Fruit fly (Drosophila melanogaster) whole organism, prepupa: ENCODE data around the gene nAChRalpha5.
A peak's percentile ranks its signal among the peaks of the same experiment; 100 is the strongest.

Experiments
- Blimp-1 ChIP-seq: fragments of 200-800 bp; sonication (Bioruptor generic); optimal IDR thresholded peaks from 3 replicates; lab custom pipeline; 2017; ENCODE audit warnings: missing biosample characterization, missing genetic modification characterization, mild to moderate bottlenecking, moderate library complexity, missing genetic modification reagents
- CG10631 ChIP-seq: fragments of 200-800 bp; sonication (Bioruptor generic); optimal IDR thresholded peaks from 2 replicates; lab custom pipeline; 2016; ENCODE audit warnings: missing biosample characterization, missing genetic modification characterization
- CG10669 ChIP-seq: fragments of 200-800 bp; sonication (Bioruptor generic); optimal IDR thresholded peaks from 3 replicates; lab custom pipeline; 2018; ENCODE audit warnings: missing biosample characterization, mild to moderate bottlenecking, missing genetic modification characterization, moderate library complexity
- CG11294 ChIP-seq: fragments of 200-800 bp; sonication (Bioruptor generic); IDR thresholded peaks from 2 replicates; pipeline ENCODE4 v1.3.6; 2022; ENCODE audit warnings: missing biosample characterization, missing genetic modification characterization
- CG11762 ChIP-seq: fragments of 200-800 bp; sonication (Bioruptor generic); optimal IDR thresholded peaks from 3 replicates; lab custom pipeline; 2016; ENCODE audit warnings: missing biosample characterization, missing genetic modification characterization; ENCODE audit not compliant: insufficient read depth
- CG11902 ChIP-seq: fragments of 200-800 bp; sonication (Bioruptor generic); optimal IDR thresholded peaks from 3 replicates; lab custom pipeline; 2016; ENCODE audit warnings: missing biosample characterization, missing genetic modification characterization
- CG15336 ChIP-seq: fragments of 200-800 bp; sonication (Bioruptor generic); IDR thresholded peaks from 2 replicates; pipeline ENCODE4 v1.3.6; 2022; ENCODE audit warnings: missing biosample characterization, missing genetic modification characterization
- CG1621 ChIP-seq: fragments of 200-800 bp; sonication (Bioruptor generic); optimal IDR thresholded peaks from 3 replicates; lab custom pipeline; 2018; ENCODE audit warnings: missing biosample characterization, mild to moderate bottlenecking, missing genetic modification characterization
- CG16779 ChIP-seq: fragments of 200-800 bp; sonication (Bioruptor generic); optimal IDR thresholded peaks from 3 replicates; lab custom pipeline; 2017; ENCODE audit warnings: missing biosample characterization, mild to moderate bottlenecking, missing genetic modification characterization
- CG3032 ChIP-seq: fragments of 200-800 bp; optimal IDR thresholded peaks from 2 replicates; lab custom pipeline; 2019; ENCODE audit warnings: missing biosample characterization, mild to moderate bottlenecking, missing genetic modification characterization, moderate library complexity
- CG31627 ChIP-seq: fragments of 200-800 bp; sonication (Bioruptor generic); optimal IDR thresholded peaks from 3 replicates; lab custom pipeline; 2016; ENCODE audit warnings: missing biosample characterization, missing genetic modification characterization
- CG3919 ChIP-seq: fragments of 200-800 bp; sonication (Bioruptor generic); optimal IDR thresholded peaks from 3 replicates; lab custom pipeline; 2016; ENCODE audit warnings: missing biosample characterization, missing genetic modification characterization
- CG4318 ChIP-seq: fragments of 200-800 bp; sonication (Bioruptor generic); optimal IDR thresholded peaks from 3 replicates; lab custom pipeline; 2017; ENCODE audit warnings: missing biosample characterization, mild to moderate bottlenecking, missing genetic modification characterization
- CG6276 ChIP-seq: fragments of 200-800 bp; sonication (Bioruptor generic); optimal IDR thresholded peaks from 2 replicates; lab custom pipeline; 2017; ENCODE audit warnings: missing biosample characterization, mild to moderate bottlenecking, missing genetic modification characterization
- CG6792 ChIP-seq: fragments of 200-800 bp; sonication (Bioruptor generic); optimal IDR thresholded peaks from 3 replicates; lab custom pipeline; 2016; ENCODE audit warnings: missing biosample characterization, missing genetic modification characterization
- CG6808 ChIP-seq: fragments of 200-800 bp; sonication (Bioruptor generic); optimal IDR thresholded peaks from 3 replicates; lab custom pipeline; 2017; ENCODE audit warnings: missing biosample characterization, missing genetic modification characterization, mild to moderate bottlenecking, moderate library complexity, missing genetic modification reagents
- CG6854 ChIP-seq: fragments of 200-800 bp; sonication (Bioruptor generic); optimal IDR thresholded peaks from 2 replicates; lab custom pipeline; 2017; ENCODE audit warnings: missing biosample characterization, mild to moderate bottlenecking, missing genetic modification characterization
- CG7368 ChIP-seq: fragments of 200-800 bp; sonication (Bioruptor generic); optimal IDR thresholded peaks from 3 replicates; lab custom pipeline; 2016; ENCODE audit warnings: missing biosample characterization, missing genetic modification characterization
- CG8119 ChIP-seq: fragments of 200-800 bp; sonication (Bioruptor generic); IDR thresholded peaks from 3 replicates; pipeline ENCODE4 v1.3.6; 2022; ENCODE audit warnings: missing biosample characterization, missing genetic modification characterization
- CG8319 ChIP-seq: fragments of 200-800 bp; sonication (Bioruptor generic); optimal IDR thresholded peaks from 3 replicates; lab custom pipeline; 2016; ENCODE audit warnings: missing biosample characterization, missing genetic modification characterization
- CG8632 ChIP-seq: fragments of 200-800 bp; sonication (Bioruptor generic); optimal IDR thresholded peaks from 3 replicates; lab custom pipeline; 2016; ENCODE audit warnings: missing biosample characterization, missing genetic modification characterization
- CG9139 ChIP-seq: fragments of 200-800 bp; sonication (Bioruptor generic); optimal IDR thresholded peaks from 3 replicates; lab custom pipeline; 2017; ENCODE audit warnings: missing biosample characterization, mild to moderate bottlenecking, missing genetic modification characterization
- Eip75B ChIP-seq: fragments of 200-800 bp; sonication (Bioruptor generic); optimal IDR thresholded peaks from 3 replicates; lab custom pipeline; 2016; ENCODE audit warnings: missing biosample characterization, missing genetic modification characterization
- Eip78C ChIP-seq: fragments of 200-800 bp; sonication (Bioruptor generic); peaks from one replicate; lab custom pipeline; 2016; ENCODE audit warnings: missing biosample characterization, missing genetic modification characterization
- Eip93F ChIP-seq: fragments of 200-800 bp; sonication (Bioruptor generic); optimal IDR thresholded peaks from 2 replicates; lab custom pipeline; 2016; ENCODE audit warnings: missing biosample characterization, mild to moderate bottlenecking, missing genetic modification characterization
- Ets21C ChIP-seq: fragments of 200-800 bp; sonication (Bioruptor generic); optimal IDR thresholded peaks from 3 replicates; lab custom pipeline; 2016; ENCODE audit warnings: missing biosample characterization, missing genetic modification characterization
- Ets96B ChIP-seq: fragments of 200-800 bp; optimal IDR thresholded peaks from 2 replicates; lab custom pipeline; 2019; ENCODE audit warnings: missing biosample characterization, mild to moderate bottlenecking, missing genetic modification characterization, moderate library complexity
- Gug ChIP-seq: fragments of 200-800 bp; sonication (Bioruptor generic); IDR thresholded peaks from 2 replicates; pipeline ENCODE4 v1.3.6; 2022; ENCODE audit warnings: missing biosample characterization, missing genetic modification characterization
- Hr38 ChIP-seq: sonication (Bioruptor generic); optimal IDR thresholded peaks from 2 replicates; lab custom pipeline; 2016; ENCODE audit warnings: missing biosample characterization, missing genetic modification characterization
- Hr39 ChIP-seq: fragments of 200-800 bp; sonication (Bioruptor generic); optimal IDR thresholded peaks from 2 replicates; lab custom pipeline; 2016; ENCODE audit warnings: missing biosample characterization, missing genetic modification characterization
- Hr4 ChIP-seq: fragments of 200-800 bp; sonication (Bioruptor generic); optimal IDR thresholded peaks from 3 replicates; lab custom pipeline; 2016; ENCODE audit warnings: missing biosample characterization, missing genetic modification characterization
- Met ChIP-seq: fragments of 200-800 bp; sonication (Bioruptor generic); optimal IDR thresholded peaks from 3 replicates; lab custom pipeline; 2016; ENCODE audit warnings: missing biosample characterization, missing genetic modification characterization
- OdsH ChIP-seq: fragments of 200-800 bp; sonication (Bioruptor generic); optimal IDR thresholded peaks from 3 replicates; lab custom pipeline; 2016; ENCODE audit warnings: missing biosample characterization, missing genetic modification characterization
- Smox ChIP-seq: fragments of 200-800 bp; sonication (Bioruptor generic); optimal IDR thresholded peaks from 3 replicates; lab custom pipeline; 2016; ENCODE audit warnings: missing biosample characterization, missing genetic modification characterization
- Sox102F ChIP-seq: fragments of 200-800 bp; sonication (Bioruptor generic); optimal IDR thresholded peaks from 2 replicates; lab custom pipeline; 2016; ENCODE audit warnings: missing biosample characterization, mild to moderate bottlenecking, missing genetic modification characterization
- Sox15 ChIP-seq: fragments of 200-800 bp; sonication (Bioruptor generic); optimal IDR thresholded peaks from 3 replicates; lab custom pipeline; 2016; ENCODE audit warnings: missing biosample characterization, missing genetic modification characterization
- achi ChIP-seq: fragments of 200-800 bp; sonication (Bioruptor generic); optimal IDR thresholded peaks from 3 replicates; lab custom pipeline; 2016; ENCODE audit warnings: missing biosample characterization, missing genetic modification characterization
- acj6 ChIP-seq: fragments of 200-800 bp; sonication (Bioruptor generic); optimal IDR thresholded peaks from 3 replicates; lab custom pipeline; 2016; ENCODE audit warnings: missing biosample characterization, missing genetic modification characterization
- cyc ChIP-seq: fragments of 200-800 bp; sonication (Bioruptor generic); optimal IDR thresholded peaks from 3 replicates; lab custom pipeline; 2016; ENCODE audit warnings: missing biosample characterization, missing genetic modification characterization
- dsx ChIP-seq: fragments of 200-800 bp; optimal IDR thresholded peaks from 3 replicates; lab custom pipeline; 2019; ENCODE audit warnings: missing biosample characterization, mild to moderate bottlenecking, missing genetic modification characterization, moderate library complexity; ENCODE audit not compliant: poor library complexity, severe bottlenecking
- eg ChIP-seq: fragments of 200-800 bp; sonication (Bioruptor generic); IDR thresholded peaks from 3 replicates; pipeline ENCODE4 v1.3.6; 2022; ENCODE audit warnings: missing biosample characterization, missing genetic modification characterization
- esn ChIP-seq: fragments of 200-800 bp; sonication (Bioruptor generic); optimal IDR thresholded peaks from 2 replicates; lab custom pipeline; 2016; ENCODE audit warnings: missing biosample characterization, mild to moderate bottlenecking, missing genetic modification characterization, moderate library complexity
- fd85E ChIP-seq: fragments of 200-800 bp; sonication (Bioruptor generic); optimal IDR thresholded peaks from 3 replicates; lab custom pipeline; 2016; ENCODE audit warnings: missing biosample characterization, missing genetic modification characterization
- fkh ChIP-seq: fragments of 200-800 bp; sonication (Bioruptor generic); optimal IDR thresholded peaks from 3 replicates; lab custom pipeline; 2017; ENCODE audit warnings: missing biosample characterization, mild to moderate bottlenecking, missing genetic modification characterization, moderate library complexity
- lz ChIP-seq: fragments of 200-800 bp; sonication (Bioruptor generic); optimal IDR thresholded peaks from 3 replicates; lab custom pipeline; 2016; ENCODE audit warnings: missing biosample characterization, missing genetic modification characterization
- net ChIP-seq: fragments of 200-800 bp; sonication (Bioruptor generic); optimal IDR thresholded peaks from 3 replicates; lab custom pipeline; 2016; ENCODE audit warnings: missing biosample characterization, missing genetic modification characterization
- pdm3 ChIP-seq: fragments of 200-800 bp; sonication (Bioruptor generic); optimal IDR thresholded peaks from 3 replicates; lab custom pipeline; 2016; ENCODE audit warnings: missing biosample characterization, missing genetic modification characterization
- salr ChIP-seq, 2 experiments: fragments of 200-800 bp; sonication (Bioruptor generic); optimal IDR thresholded peaks; 3 replicates each; lab custom pipeline; 2016 to 2018; ENCODE audit warnings: missing biosample characterization in 2 of 2, missing genetic modification characterization in 2 of 2, mild to moderate bottlenecking in 1 of 2
- spab ChIP-seq: fragments of 200-800 bp; sonication (Bioruptor generic); optimal IDR thresholded peaks from 2 replicates; lab custom pipeline; 2017; ENCODE audit warnings: missing biosample characterization, mild to moderate bottlenecking, missing genetic modification characterization, missing genetic modification reagents
- ss ChIP-seq, 2 experiments: fragments of 200-800 bp; sonication (Bioruptor generic); optimal IDR thresholded peaks; 2 replicates in 1 of 2; 3 replicates in 1 of 2; lab custom pipeline; 2017 to 2018; ENCODE audit warnings: mild to moderate bottlenecking in 2 of 2, missing biosample characterization in 2 of 2, missing genetic modification characterization in 2 of 2, moderate library complexity in 1 of 2
- topi ChIP-seq: fragments of 200-800 bp; sonication (Bioruptor generic); optimal IDR thresholded peaks from 3 replicates; lab custom pipeline; 2016; ENCODE audit warnings: missing biosample characterization, missing genetic modification characterization

The nAChRalpha5 gene

dm6 chr2L:14024051-14024745 lies 15.8 kb upstream of the nAChRalpha5 start:
- TF ChIP-seq CG10669 = peak; percentile 55
- peak; percentile 74 for TF ChIP-seq spab (GFP tag; lab: Kevin White, UChicago)
- TF ChIP-seq Eip78C = peak; percentile 93
- peak; percentile 67 for TF ChIP-seq CG3919 (GFP tag; lab: Kevin White, UChicago)
- TF ChIP-seq Sox15 (GFP tag; lab: Kevin White, UChicago) = no peak
- TF ChIP-seq pdm3 (GFP tag; lab: Kevin White, UChicago) = peak; percentile 72
- peak; percentile 51 for TF ChIP-seq CG8319 (GFP tag; lab: Kevin White, UChicago)
- peak; percentile 49 for TF ChIP-seq Ets21C
- TF ChIP-seq Eip75B (GFP tag; lab: Kevin White, UChicago) = peak; percentile 60
- peak; percentile 68 for TF ChIP-seq CG6276 (GFP tag; lab: Kevin White, UChicago)
- peak; percentile 75 for TF ChIP-seq CG6808 (GFP tag; lab: Kevin White, UChicago)
- peak; percentile 58 for TF ChIP-seq cyc (GFP tag; lab: Kevin White, UChicago)
- TF ChIP-seq acj6 (GFP tag; lab: Kevin White, UChicago) = peak; percentile 75
- TF ChIP-seq Met = peak; percentile 78
- TF ChIP-seq Blimp-1 = peak; percentile 92
- TF ChIP-seq CG6854 (GFP tag; lab: Kevin White, UChicago) = peak; percentile 93
- TF ChIP-seq Hr38 (GFP tag; lab: Kevin White, UChicago) = peak; percentile 85
- peak; percentile 77 for TF ChIP-seq CG8632 (GFP tag; lab: Kevin White, UChicago)
- TF ChIP-seq CG6792 (GFP tag; lab: Kevin White, UChicago) = peak; percentile 81
- peak; percentile 75 for TF ChIP-seq OdsH
- peak; percentile 79 for TF ChIP-seq CG11762 (GFP tag; lab: Kevin White, UChicago)
- TF ChIP-seq CG31627 (GFP tag; lab: Kevin White, UChicago) = peak; percentile 69
- peak; percentile 61 for TF ChIP-seq dsx (GFP tag; lab: Kevin White, UChicago)
- peak; percentile 20 for TF ChIP-seq Hr4 (GFP tag; lab: Kevin White, UChicago)
- peak; percentile 63 for TF ChIP-seq CG11294 (GFP tag; lab: Robert Waterston, UW)
- peak; percentile 73 for TF ChIP-seq Gug (GFP tag; lab: Robert Waterston, UW)
- peak; percentile 75 for TF ChIP-seq CG1621 (tag; lab: Kevin White, UChicago)
- peak; percentile 31 for TF ChIP-seq CG3032 (tag; lab: Kevin White, UChicago)
- TF ChIP-seq CG16779 = peak; percentile 81
- peak; percentile 66 for TF ChIP-seq CG9139 (GFP tag; lab: Kevin White, UChicago)
- peak; percentile 69 for TF ChIP-seq net (GFP tag; lab: Kevin White, UChicago)
- no peak for TF ChIP-seq CG11902
- peak; percentile 79 for TF ChIP-seq Smox
- TF ChIP-seq CG8119 (GFP tag; lab: Robert Waterston, UW) = peak; percentile 72
- peak; percentile 59 for TF ChIP-seq CG15336 (GFP tag; lab: Robert Waterston, UW)
- peak; percentile 76 for TF ChIP-seq achi
- TF ChIP-seq fd85E = peak; percentile 66
- peak; percentile 12 for TF ChIP-seq Ets96B (tag; lab: Kevin White, UChicago)
- TF ChIP-seq eg (GFP tag; lab: Robert Waterston, UW) = peak; percentile 88
- peak; percentile 44 for TF ChIP-seq Hr39
- TF ChIP-seq CG7368 (GFP tag; lab: Kevin White, UChicago) = peak; percentile 83
- TF ChIP-seq salr (GFP tag; optimal IDR thresholded peaks at IDR 0.05; lab: Kevin White, UChicago) = peak; percentile 64 to 84
- TF ChIP-seq topi (GFP tag; lab: Kevin White, UChicago) = peak; percentile 75
- TF ChIP-seq ss (GFP tag; optimal IDR thresholded peaks at IDR 0.05; lab: Kevin White, UChicago) = peak; percentile 78 to 85
- TF ChIP-seq Sox102F = peak; percentile 79
- TF ChIP-seq Eip93F (GFP tag; lab: Kevin White, UChicago) = no peak
- TF ChIP-seq CG4318 (GFP tag; lab: Kevin White, UChicago) = no peak
- TF ChIP-seq fkh (GFP tag; lab: Kevin White, UChicago) = peak; percentile 100
- peak; percentile 86 for TF ChIP-seq CG10631 (GFP tag; lab: Kevin White, UChicago)
- peak; percentile 82 for TF ChIP-seq esn (GFP tag; lab: Kevin White, UChicago)
- peak; percentile 65 for TF ChIP-seq lz (GFP tag; lab: Kevin White, UChicago)
